Fruit fly (Drosophila melanogaster): Measurements from ENCODE around the gene CG33978.
A peak's percentile ranks its signal among the peaks of the same experiment; 100 is the strongest.

Gene CG33978

dm6 chr4:179062-179919 lies 3.9 kb upstream of the CG33978 start, which contains the start of gene Arl4 (continued):
- TF ChIP-seq kni (GFP tag; optimal IDR thresholded peaks at IDR 0.05): peak; percentile 57

dm6 chr4:174526-174925 lies 913 bp downstream of the CG33978 start:
- TF ChIP-seq Poxn (GFP tag; IDR thresholded peaks at IDR 0.05) (no peak), tap (tag; optimal IDR thresholded peaks at IDR 0.05) (no peak), croc (GFP tag; conservative IDR thresholded peaks at IDR 0.05) (no peak), mam (GFP tag; optimal IDR thresholded peaks at IDR 0.05) (no peak), Pdp1 (GFP tag; optimal IDR thresholded peaks at IDR 0.05) (peak in 1 of 2 experiments; percentile 45), CG17802 (tag; optimal IDR thresholded peaks at IDR 0.05) (peak; percentile 79), kay (GFP tag; optimal IDR thresholded peaks at IDR 0.05) (no peak), Fer2 (tag; optimal IDR thresholded peaks at IDR 0.05) (no peak), sens (GFP tag) (peak; percentile 65), abd-A (tag; optimal IDR thresholded peaks at IDR 0.05) (no peak), kni (GFP tag; optimal IDR thresholded peaks at IDR 0.05) (no peak), B-H1 (GFP tag; IDR thresholded peaks at IDR 0.05) (no peak), h (optimal IDR thresholded peaks at IDR 0.05) (no peak), CG3065 (GFP tag; optimal IDR thresholded peaks at IDR 0.05) (no peak), CG2199 (GFP tag; IDR thresholded peaks at IDR 0.05) (peak; percentile 79; the same call in 2 of the 3 replicates), aop (GFP tag; IDR thresholded peaks at IDR 0.05) (no peak), lmd (GFP tag; IDR thresholded peaks at IDR 0.05) (no peak), CG2120 (GFP tag; optimal IDR thresholded peaks at IDR 0.05) (no peak), CG16863 (GFP tag; optimal IDR thresholded peaks at IDR 0.05) (no peak)

- TF ChIP-seq eve (GFP tag; optimal IDR thresholded peaks at IDR 0.05): peak in 1 of 2 experiments; percentile 70
- peak; percentile 30 for TF ChIP-seq odd (GFP tag; optimal IDR thresholded peaks at IDR 0.05)
- peak; percentile 25 for TF ChIP-seq pfk (GFP tag; optimal IDR thresholded peaks at IDR 0.05)
- TF ChIP-seq Side (GFP tag; optimal IDR thresholded peaks at IDR 0.05): peak; percentile 17
- TF ChIP-seq CG13296 (GFP tag; optimal IDR thresholded peaks at IDR 0.05): peak; percentile 25
- TF ChIP-seq schlank (tag; optimal IDR thresholded peaks at IDR 0.05): peak; percentile 14
- TF ChIP-seq sens-2 (GFP tag; IDR thresholded peaks at IDR 0.05): no peak
- TF ChIP-seq CG17568 (GFP tag; optimal IDR thresholded peaks at IDR 0.05): peak; percentile 14
- TF ChIP-seq CG1603 (tag; optimal IDR thresholded peaks at IDR 0.05): peak; percentile 27
- TF ChIP-seq CG14667 (GFP tag; IDR thresholded peaks at IDR 0.05): no peak
- no peak for TF ChIP-seq trh (GFP tag; optimal IDR thresholded peaks at IDR 0.05)
- no peak for TF ChIP-seq CG10462 (GFP tag; optimal IDR thresholded peaks at IDR 0.05)
- TF ChIP-seq B-H2 (GFP tag; optimal IDR thresholded peaks at IDR 0.05): peak; percentile 3
- TF ChIP-seq CG4328 (GFP tag; optimal IDR thresholded peaks at IDR 0.05): peak; percentile 26
- peak; percentile 13 for TF ChIP-seq CG3407 (GFP tag; optimal IDR thresholded peaks at IDR 0.05)
- peak; percentile 28 for TF ChIP-seq CG34376 (GFP tag; optimal IDR thresholded peaks at IDR 0.05)
- no peak for TF ChIP-seq Blimp-1 (GFP tag; optimal IDR thresholded peaks at IDR 0.05)
- TF ChIP-seq wek (GFP tag; optimal IDR thresholded peaks at IDR 0.05): peak; percentile 49
- peak; percentile 54 for TF ChIP-seq CG13894 (tag; optimal IDR thresholded peaks at IDR 0.05)
- no peak for TF ChIP-seq CG8290 (GFP tag; optimal IDR thresholded peaks at IDR 0.05)
- TF ChIP-seq CG8290 (tag; optimal IDR thresholded peaks at IDR 0.05): peak; percentile 23 to 41
- peak; percentile 26 for TF ChIP-seq Sox100B (GFP tag; optimal IDR thresholded peaks at IDR 0.05)
Measured at dm6 chr4:167515-167914, 7.9 kb downstream of the CG33978 start.

Data from whole organism, embryonic.